Worm (Caenorhabditis elegans) whole organism, L4/young adult: ENCODE measurements around the gene str-175.

Source experiments
- W03F9.2 ChIP-seq: fragments of 150-350 bp; optimal IDR thresholded peaks from 2 replicates; lab custom pipeline; 2014; ENCODE audit warnings: missing biosample characterization, missing genetic modification characterization
- dao-5 ChIP-seq: sonication (generic microtip); optimal IDR thresholded peaks from 2 replicates; lab custom pipeline; 2016; ENCODE audit warnings: missing genotype, missing genetic modification characterization, moderate library complexity, missing compliant biosample characterization
- him-1 ChIP-seq: sonication (generic microtip); optimal IDR thresholded peaks from 2 replicates; lab custom pipeline; 2016; ENCODE audit warnings: missing genotype, missing genetic modification reagents, missing genetic modification characterization, missing compliant biosample characterization

The str-175 gene

ce11 chrIV:4870546-4870945 lies at the start of gene str-175:
TSS of gene str-175 (minus strand) at chrIV:4870646.
- no peak for TF ChIP-seq dao-5 (tag; lab: Kevin White, UChicago)
- TF ChIP-seq W03F9.2 (tag; lab: Kevin White, UChicago): no peak
- TF ChIP-seq him-1: no peak

- TF ChIP-seq dao-5 (tag; lab: Kevin White, UChicago) (no peak), him-1 (no peak)
Measured at ce11 chrIV:4917774-4918173, 47.3 kb upstream of the str-175 start, which contains the start of gene str-158. TSS of gene str-158 (plus strand) at chrIV:4918074.

- no peak for TF ChIP-seq him-1
Measured at ce11 chrIV:4915689-4916088, 45.2 kb upstream of the str-175 start, which contains the start of gene str-155. TSS of gene str-155 (plus strand) at chrIV:4915989.

- TF ChIP-seq W03F9.2 (tag; lab: Kevin White, UChicago) (no peak), him-1 (no peak), dao-5 (tag; lab: Kevin White, UChicago) (no peak)
Measured at ce11 chrIV:4913090-4913489, 42.6 kb upstream of the str-175 start, which contains the start of gene str-156. TSS of gene str-156 (plus strand) at chrIV:4913390.

- TF ChIP-seq him-1 (no peak), W03F9.2 (tag; lab: Kevin White, UChicago) (no peak), dao-5 (tag; lab: Kevin White, UChicago) (no peak)
Measured at ce11 chrIV:4909039-4909438, 38.6 kb upstream of the str-175 start, which contains the start of gene str-159. TSS of gene str-159 (plus strand) at chrIV:4909339.

ce11 chrIV:4905645-4906135 lies 35.2 kb upstream of the str-175 start, which contains the start of gene T08B6.4:
TSS of gene T08B6.4 (plus strand) at chrIV:4905695.
- TF ChIP-seq him-1 (no peak), dao-5 (tag; lab: Kevin White, UChicago) (no peak), W03F9.2 (tag; lab: Kevin White, UChicago) (no peak)

ce11 chrIV:4903961-4904360 lies 33.5 kb upstream of the str-175 start, which contains the start of gene str-161:
TSS of gene str-161 (minus strand) at chrIV:4904061.
- no peak for TF ChIP-seq W03F9.2 (tag; lab: Kevin White, UChicago)
- TF ChIP-seq dao-5 (tag; lab: Kevin White, UChicago): no peak
- TF ChIP-seq him-1: no peak

ce11 chrIV:4890543-4890942 lies 20.1 kb upstream of the str-175 start, which contains the start of gene T08B6.9:
TSS of gene T08B6.9 (plus strand) at chrIV:4890843.
- TF ChIP-seq dao-5 (tag; lab: Kevin White, UChicago) (no peak), W03F9.2 (tag; lab: Kevin White, UChicago) (no peak), him-1 (no peak)

- TF ChIP-seq him-1 (no peak), W03F9.2 (tag; lab: Kevin White, UChicago) (no peak), dao-5 (tag; lab: Kevin White, UChicago) (no peak)
Measured at ce11 chrIV:4889613-4890012, 19.2 kb upstream of the str-175 start, which contains the start of gene sgnh-1. TSS of gene sgnh-1 (plus strand) at chrIV:4889913.

- TF ChIP-seq him-1 (no peak), W03F9.2 (tag; lab: Kevin White, UChicago) (no peak), dao-5 (tag; lab: Kevin White, UChicago) (no peak)
Measured at ce11 chrIV:4887258-4887657, 16.8 kb upstream of the str-175 start, which contains the start of gene T08B6.1. TSS of gene T08B6.1 (minus strand) at chrIV:4887358.

- TF ChIP-seq him-1 (no peak), dao-5 (tag; lab: Kevin White, UChicago) (no peak), W03F9.2 (tag; lab: Kevin White, UChicago) (no peak)
Measured at ce11 chrIV:4885435-4885834, 15.0 kb upstream of the str-175 start.

ce11 chrIV:4883984-4884383 lies 13.5 kb upstream of the str-175 start, which contains the start of gene str-166:
TSS of gene str-166 (plus strand) at chrIV:4884284.
- TF ChIP-seq W03F9.2 (tag; lab: Kevin White, UChicago) (no peak), him-1 (no peak)

ce11 chrIV:4880634-4881033 lies 10.2 kb upstream of the str-175 start:
- TF ChIP-seq him-1: no peak
- TF ChIP-seq W03F9.2 (tag; lab: Kevin White, UChicago): peak; percentile 6

ce11 chrIV:4877102-4877501 lies 6.7 kb upstream of the str-175 start, which contains the start of gene str-170:
TSS of gene str-170 (plus strand) at chrIV:4877402.
- TF ChIP-seq him-1 (no peak), W03F9.2 (tag; lab: Kevin White, UChicago) (no peak)

ce11 chrIV:4874603-4875002 lies 4.2 kb upstream of the str-175 start, which contains the start of gene str-174:
TSS of gene str-174 (minus strand) at chrIV:4874703.
- TF ChIP-seq W03F9.2 (tag; lab: Kevin White, UChicago) (no peak), him-1 (no peak), dao-5 (tag; lab: Kevin White, UChicago) (no peak)
